Worm (Caenorhabditis elegans) whole organism, L4 larva: ENCODE results near the gene ZK596.3.

Experiments
- F26F4.8 ChIP-seq: fragments of 200-800 bp; sonication (Bioruptor generic); conservative IDR thresholded peaks from 2 replicates; pipeline ENCODE4 v1.3.6; 2022; ENCODE audit warnings: missing genetic modification characterization, missing compliant biosample characterization
- R02D3.7 ChIP-seq: fragments of 150-350 bp; sonication (generic microtip); optimal IDR thresholded peaks from 3 replicates; lab custom pipeline; 2014; ENCODE audit warnings: missing biosample characterization, missing genetic modification characterization
- T20F7.1 ChIP-seq: fragments of 200-800 bp; sonication (Bioruptor generic); optimal IDR thresholded peaks from 2 replicates; lab custom pipeline; 2018; ENCODE audit warnings: mild to moderate bottlenecking, missing genetic modification characterization, missing compliant biosample characterization
- Y5F2A.4 ChIP-seq: fragments of 200-800 bp; sonication (Bioruptor generic); optimal IDR thresholded peaks from 2 replicates; lab custom pipeline; 2018; ENCODE audit warnings: mild to moderate bottlenecking, missing genetic modification characterization, missing compliant biosample characterization
- aly-2 ChIP-seq: sonication (generic microtip); optimal IDR thresholded peaks from 2 replicates; lab custom pipeline; 2018; ENCODE audit warnings: missing biosample characterization, missing genetic modification characterization
- ama-1 ChIP-seq: fragments of 150-350 bp; optimal IDR thresholded peaks from 2 replicates; lab custom pipeline; 2014; ENCODE audit warnings: inconsistent platforms, mixed read lengths
- ces-1 ChIP-seq: fragments of 150-350 bp; sonication (generic microtip); optimal IDR thresholded peaks from 4 replicates; lab custom pipeline; 2014; ENCODE audit warnings: missing biosample characterization, missing genetic modification reagents, missing genetic modification characterization
- ctbp-1 ChIP-seq: fragments of 200-800 bp; sonication (Bioruptor generic); IDR thresholded peaks from 2 replicates; pipeline ENCODE4 v1.3.6; 2022; ENCODE audit warnings: missing genetic modification reagents, missing genetic modification characterization, missing compliant biosample characterization
- daf-8 ChIP-seq: fragments of 200-800 bp; sonication (Bioruptor generic); IDR thresholded peaks from 2 replicates; pipeline ENCODE4 v1.3.6; 2022; ENCODE audit warnings: missing genetic modification characterization, missing compliant biosample characterization
- dmd-9 ChIP-seq: fragments of 200-800 bp; sonication (Bioruptor generic); IDR thresholded peaks from 2 replicates; pipeline ENCODE4 v1.3.6; 2022; ENCODE audit warnings: missing genetic modification reagents, missing genetic modification characterization, missing compliant biosample characterization
- dpl-1 ChIP-seq: fragments of 150-350 bp; optimal IDR thresholded peaks from 2 replicates; lab custom pipeline; 2014; ENCODE audit warnings: missing biosample characterization, missing genetic modification reagents, missing genetic modification characterization
- duxl-1 ChIP-seq: sonication (generic microtip); optimal IDR thresholded peaks from 2 replicates; lab custom pipeline; 2016; ENCODE audit warnings: mild to moderate bottlenecking, missing genetic modification characterization, moderate library complexity, missing compliant biosample characterization; ENCODE audit not compliant: poor library complexity
- dve-1 ChIP-seq: sonication (generic microtip); optimal IDR thresholded peaks from 2 replicates; lab custom pipeline; 2017; ENCODE audit warnings: antibody characterized with exemption, mild to moderate bottlenecking, missing genetic modification characterization, missing compliant biosample characterization; ENCODE audit not compliant: insufficient read depth
- fkh-10 ChIP-seq: fragments of 150-350 bp; optimal IDR thresholded peaks from 2 replicates; lab custom pipeline; 2014; ENCODE audit warnings: missing biosample characterization, missing genetic modification reagents, missing genetic modification characterization
- fos-1 ChIP-seq: fragments of 150-350 bp; optimal IDR thresholded peaks from 2 replicates; lab custom pipeline; 2014; ENCODE audit warnings: missing biosample characterization, missing genetic modification characterization
- gei-8 ChIP-seq: fragments of 200-800 bp; sonication (Bioruptor generic); optimal IDR thresholded peaks from 2 replicates; lab custom pipeline; 2018; ENCODE audit warnings: mild to moderate bottlenecking, missing genetic modification characterization, missing compliant biosample characterization
- hlh-30 ChIP-seq: sonication (generic microtip); optimal IDR thresholded peaks from 2 replicates; lab custom pipeline; 2017; ENCODE audit warnings: antibody characterized with exemption, mild to moderate bottlenecking, missing genetic modification characterization, missing compliant biosample characterization; ENCODE audit not compliant: insufficient read depth
- hmg-1.1 ChIP-seq: fragments of 200-800 bp; sonication (Bioruptor generic); IDR thresholded peaks from 2 replicates; pipeline ENCODE4 v1.3.6; 2022; ENCODE audit warnings: missing genetic modification reagents, missing genetic modification characterization, missing compliant biosample characterization
- lin-1 ChIP-seq: fragments of 200-800 bp; sonication (Bioruptor generic); IDR thresholded peaks from 2 replicates; pipeline ENCODE4 v1.3.6; 2022; ENCODE audit warnings: missing genetic modification reagents, missing genetic modification characterization, missing compliant biosample characterization
- lin-38 ChIP-seq: fragments of 200-800 bp; sonication (Bioruptor generic); IDR thresholded peaks from 2 replicates; pipeline ENCODE4 v1.3.6; 2022; ENCODE audit warnings: missing genetic modification reagents, missing genetic modification characterization, missing compliant biosample characterization
- lir-3 ChIP-seq: sonication (generic microtip); optimal IDR thresholded peaks from 2 replicates; lab custom pipeline; 2016; ENCODE audit warnings: mild to moderate bottlenecking, missing genetic modification characterization, missing compliant biosample characterization
- lsy-2 ChIP-seq, 2 experiments: fragments of 150-350 bp in 1 of 2; sonication (generic microtip) in 1 of 2; optimal IDR thresholded peaks; 2 replicates each; lab custom pipeline; 2014 to 2017; ENCODE audit warnings: missing biosample characterization in 2 of 2, missing genetic modification characterization in 2 of 2
- madf-5 ChIP-seq, 2 experiments: fragments of 200-800 bp; sonication (Bioruptor generic); IDR thresholded peaks; 2 replicates each; pipeline ENCODE4 v1.3.6; 2022; ENCODE audit warnings: missing compliant biosample characterization in 2 of 2, missing genetic modification characterization in 2 of 2
- madf-9 ChIP-seq: fragments of 200-800 bp; sonication (Bioruptor generic); conservative IDR thresholded peaks from 2 replicates; pipeline ENCODE4 v1.3.6; 2022; ENCODE audit warnings: missing genetic modification reagents, missing genetic modification characterization, missing compliant biosample characterization
- mdl-1 ChIP-seq, 2 experiments: fragments of 150-350 bp in 1 of 2; sonication (generic microtip) in 1 of 2; optimal IDR thresholded peaks; 2 replicates each; lab custom pipeline; 2014 to 2017; ENCODE audit warnings: missing biosample characterization in 2 of 2, missing genetic modification characterization in 2 of 2
- mep-1 ChIP-seq: fragments of 150-350 bp; sonication (generic microtip); optimal IDR thresholded peaks from 3 replicates; lab custom pipeline; 2014; ENCODE audit warnings: missing biosample characterization, missing genetic modification characterization
- mxl-2 ChIP-seq: fragments of 200-800 bp; sonication (Bioruptor generic); conservative IDR thresholded peaks from 2 replicates; pipeline ENCODE4 v1.3.6; 2022; ENCODE audit warnings: missing genetic modification reagents, missing genetic modification characterization, missing compliant biosample characterization
- nhr-10 ChIP-seq: fragments of 150-350 bp; optimal IDR thresholded peaks from 2 replicates; lab custom pipeline; 2014; ENCODE audit warnings: missing biosample characterization, missing genetic modification characterization
- nhr-11 ChIP-seq: fragments of 150-350 bp; optimal IDR thresholded peaks from 2 replicates; lab custom pipeline; 2014; ENCODE audit warnings: missing biosample characterization, missing genetic modification characterization
- nhr-111 ChIP-seq: fragments of 200-800 bp; sonication (Bioruptor generic); optimal IDR thresholded peaks from 2 replicates; lab custom pipeline; 2018; ENCODE audit warnings: mild to moderate bottlenecking, missing genetic modification characterization, missing compliant biosample characterization
- nhr-42 ChIP-seq: fragments of 200-800 bp; sonication (Bioruptor generic); IDR thresholded peaks from 2 replicates; pipeline ENCODE4 v1.3.6; 2022; ENCODE audit warnings: missing genetic modification characterization, missing compliant biosample characterization
- nhr-48 ChIP-seq: sonication (generic microtip); optimal IDR thresholded peaks from 2 replicates; lab custom pipeline; 2016; ENCODE audit warnings: mild to moderate bottlenecking, missing genetic modification characterization, missing compliant biosample characterization
- nhr-76 ChIP-seq: fragments of 150-350 bp; optimal IDR thresholded peaks from 2 replicates; lab custom pipeline; 2014; ENCODE audit warnings: missing biosample characterization, missing genetic modification characterization
- nhr-77 ChIP-seq: fragments of 150-350 bp; optimal IDR thresholded peaks from 2 replicates; lab custom pipeline; 2014; ENCODE audit warnings: missing biosample characterization, missing genetic modification characterization
- pqm-1 ChIP-seq: sonication (generic microtip); optimal IDR thresholded peaks from 2 replicates; lab custom pipeline; 2017; ENCODE audit warnings: missing biosample characterization, missing genetic modification characterization
- rbr-2 ChIP-seq: sonication (generic microtip); optimal IDR thresholded peaks from 2 replicates; lab custom pipeline; 2016; ENCODE audit warnings: missing genotype, missing genetic modification characterization, missing compliant biosample characterization
- saeg-2 ChIP-seq: fragments of 200-800 bp; sonication (Bioruptor generic); IDR thresholded peaks from 2 replicates; pipeline ENCODE4 v1.3.6; 2022; ENCODE audit warnings: missing genetic modification reagents, missing genetic modification characterization, missing compliant biosample characterization
- set-16 ChIP-seq: fragments of 200-800 bp; sonication (Bioruptor generic); IDR thresholded peaks from 2 replicates; pipeline ENCODE4 v1.3.6; 2022; ENCODE audit warnings: missing genetic modification reagents, missing genetic modification characterization, missing compliant biosample characterization
- skn-1 ChIP-seq: fragments of 150-350 bp; optimal IDR thresholded peaks from 2 replicates; lab custom pipeline; 2014; ENCODE audit warnings: missing biosample characterization, missing genetic modification characterization
- snpc-1.2 ChIP-seq: fragments of 200-800 bp; sonication (Bioruptor generic); IDR thresholded peaks from 2 replicates; pipeline ENCODE4 v1.3.6; 2022; ENCODE audit warnings: missing genetic modification reagents, missing genetic modification characterization, missing compliant biosample characterization
- spr-1 ChIP-seq: sonication (generic microtip); optimal IDR thresholded peaks from 2 replicates; lab custom pipeline; 2016; ENCODE audit warnings: mild to moderate bottlenecking, missing genetic modification characterization, missing compliant biosample characterization
- unc-39 ChIP-seq: sonication (generic microtip); optimal IDR thresholded peaks from 2 replicates; lab custom pipeline; 2017; ENCODE audit warnings: missing biosample characterization, missing genetic modification characterization
- unc-62 ChIP-seq, 3 experiments: fragments of 150-350 bp in 1 of 3; sonication (generic microtip); optimal IDR thresholded peaks in 2 of 3; peaks in 1 of 3; 1 replicate in 1 of 3; 2 replicates in 2 of 3; lab custom pipeline; 2014 to 2017; ENCODE audit warnings: missing biosample characterization in 3 of 3, missing genetic modification characterization in 3 of 3, missing genetic modification reagents in 3 of 3, missing genotype in 1 of 3
- zip-11 ChIP-seq: fragments of 200-800 bp; sonication (Bioruptor generic); IDR thresholded peaks from 2 replicates; pipeline ENCODE4 v1.3.6; 2022; ENCODE audit warnings: missing genetic modification characterization, missing compliant biosample characterization
- zip-2 ChIP-seq: fragments of 150-350 bp; optimal IDR thresholded peaks from 2 replicates; lab custom pipeline; 2014; ENCODE audit warnings: missing biosample characterization, missing genetic modification characterization
- ztf-11 ChIP-seq: fragments of 150-350 bp; optimal IDR thresholded peaks from 2 replicates; lab custom pipeline; 2014; ENCODE audit warnings: missing biosample characterization, missing genetic modification characterization
- ztf-7 ChIP-seq: fragments of 150-350 bp; optimal IDR thresholded peaks from 2 replicates; lab custom pipeline; 2014; ENCODE audit warnings: missing biosample characterization, missing genetic modification characterization

ZK596.3 gene

DNA sequence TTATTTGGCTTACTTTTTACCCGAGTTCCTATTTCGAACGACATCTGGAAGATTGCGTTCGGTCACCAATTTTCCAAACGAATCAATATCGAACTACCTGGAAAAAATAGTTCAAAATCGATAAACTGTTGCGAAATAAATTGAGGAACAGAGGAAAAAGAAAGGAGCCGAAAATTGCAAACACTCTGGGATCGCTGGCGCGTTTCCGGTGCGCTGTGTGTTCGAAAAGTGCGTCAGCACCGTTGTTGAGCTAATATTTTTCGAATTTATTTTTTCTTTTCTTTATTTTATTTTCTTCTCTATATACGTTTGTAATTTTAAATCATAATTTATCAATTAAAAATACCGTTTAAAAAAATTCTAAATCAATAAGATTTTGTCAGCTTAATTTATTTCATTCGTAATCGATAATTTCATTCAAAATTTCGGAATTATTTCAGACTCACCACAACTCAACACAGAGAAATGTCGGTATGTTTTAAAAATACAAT is 28.9 kb upstream of the ZK596.3 start, which contains the start of the genes dnc-1 and lsm-7 (continued):
- no peak for TF ChIP-seq gei-8
- TF ChIP-seq nhr-111 (GFP tag; lab: Kevin White, UChicago) = no peak
- no peak for TF ChIP-seq ces-1
- TF ChIP-seq ama-1 = peak; percentile 8
- TF ChIP-seq fos-1 (tag; lab: Kevin White, UChicago) = no peak
- no peak for TF ChIP-seq duxl-1 (tag; lab: Kevin White, UChicago)
- peak; percentile 65; the same call in 1 of the 2 replicates for TF ChIP-seq ctbp-1
- TF ChIP-seq zip-11 (GFP tag; lab: Robert Waterston, UW) = no peak
- peak; percentile 61 for TF ChIP-seq madf-9 (GFP tag; lab: Robert Waterston, UW)
- TF ChIP-seq daf-8 (GFP tag; lab: Robert Waterston, UW) = no peak
- TF ChIP-seq ztf-11 (tag; lab: Kevin White, UChicago) = no peak
- TF ChIP-seq aly-2 = no peak
- TF ChIP-seq rbr-2 (tag; lab: Kevin White, UChicago) = no peak
- no peak for TF ChIP-seq set-16 (GFP tag; lab: Robert Waterston, UW)
- TF ChIP-seq lir-3 (tag; lab: Kevin White, UChicago) = no peak
- no peak for TF ChIP-seq unc-39 (tag; lab: Kevin White, UChicago)
- TF ChIP-seq nhr-76 (tag; lab: Kevin White, UChicago) = no peak
- peak; percentile 79 for TF ChIP-seq dve-1 (tag; lab: Kevin White, UChicago)
- peak in 1 of 2 experiments; percentile 48 for TF ChIP-seq mdl-1 (tag; optimal IDR thresholded peaks at IDR 0.05; lab: Kevin White, UChicago)
- no peak for TF ChIP-seq nhr-42
- no peak for TF ChIP-seq dmd-9 (GFP tag; lab: Robert Waterston, UW)
- peak; percentile 76 for TF ChIP-seq dpl-1 (GFP tag; lab: Kevin White, UChicago)
- TF ChIP-seq mep-1 = peak; percentile 88
- peak in 1 of 2 experiments; percentile 91 for TF ChIP-seq lsy-2 (tag; optimal IDR thresholded peaks at IDR 0.05; lab: Kevin White, UChicago)
- no peak for TF ChIP-seq zip-2 (tag; lab: Kevin White, UChicago)
- TF ChIP-seq mxl-2 (GFP tag; lab: Robert Waterston, UW) = no peak
- TF ChIP-seq R02D3.7 (tag; lab: Kevin White, UChicago) = no peak
- TF ChIP-seq fkh-10 (GFP tag; lab: Kevin White, UChicago) = peak; percentile 63
- TF ChIP-seq saeg-2 (GFP tag; lab: Robert Waterston, UW) = no peak

DNA sequence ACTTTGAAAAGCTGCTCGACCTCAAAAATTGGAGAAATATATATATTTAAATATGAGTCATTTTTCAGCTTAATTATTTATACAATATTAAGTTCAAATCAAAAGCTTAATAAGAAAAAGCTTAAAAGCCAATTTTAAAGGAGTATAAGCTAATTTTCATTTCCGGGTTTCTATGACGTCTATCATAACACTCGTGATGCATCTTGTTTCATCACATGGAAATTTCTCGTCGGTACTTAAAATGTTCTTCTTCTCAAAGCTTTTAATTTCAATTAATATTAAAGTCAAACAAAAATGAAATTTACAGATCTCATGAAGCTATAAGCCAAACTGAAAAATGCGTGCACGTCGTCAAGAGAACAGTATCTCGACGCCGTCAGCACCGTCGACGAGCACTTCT is 15.6 kb upstream of the ZK596.3 start, which contains the start of gene rbr-2:
Gene rbr-2, plus strand, starts transcription at position 301 of the 400 bp plus-strand sequence.
- TF ChIP-seq pqm-1 (tag; lab: Kevin White, UChicago) (no peak), nhr-111 (GFP tag; lab: Kevin White, UChicago) (no peak), F26F4.8 (no peak), nhr-10 (tag; lab: Kevin White, UChicago) (no peak), hlh-30 (tag; lab: Kevin White, UChicago) (peak; percentile 7), unc-62 (GFP tag; optimal IDR thresholded peaks at IDR 0.05 in 1 of 2; lab: Kevin White, UChicago) (no peak), unc-62 (tag; optimal IDR thresholded peaks at IDR 0.05; lab: Kevin White, UChicago) (no peak)

DNA sequence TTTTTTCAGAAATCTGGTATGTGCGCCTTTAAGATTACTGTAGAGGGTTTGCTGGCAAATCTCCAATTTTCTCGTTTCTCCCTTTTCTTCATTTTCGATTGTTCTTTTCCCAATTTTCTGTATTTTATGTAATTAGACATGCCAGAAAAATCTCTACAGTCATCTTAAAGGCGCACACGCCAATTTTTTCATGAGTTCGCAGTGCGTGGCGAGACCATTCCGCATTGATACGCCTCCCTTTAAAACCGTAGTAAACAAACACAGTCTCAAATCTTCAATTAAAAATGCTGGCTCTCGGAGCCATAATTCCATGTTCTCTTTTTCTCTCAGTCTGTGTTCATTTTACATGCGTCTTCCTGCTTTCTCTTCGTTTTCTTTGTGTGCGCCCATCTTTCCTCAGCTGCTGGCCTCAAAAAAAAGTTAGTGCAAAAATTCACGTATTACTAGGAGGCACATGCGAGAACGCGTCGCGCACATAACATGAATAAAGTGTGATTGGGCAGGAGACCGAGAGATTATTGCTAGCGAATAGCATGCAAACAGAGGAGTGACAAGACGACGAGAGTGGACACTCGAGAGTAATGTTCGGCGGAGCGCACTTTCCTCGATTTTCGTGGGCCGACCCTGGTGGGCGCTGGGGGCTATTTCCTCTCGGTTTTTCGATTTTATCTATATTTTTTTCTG is 14.8 kb upstream of the ZK596.3 start:
- TF ChIP-seq lin-38 (GFP tag; lab: Robert Waterston, UW) = peak; percentile 87
- TF ChIP-seq madf-9 (GFP tag; lab: Robert Waterston, UW) = no peak
- TF ChIP-seq ztf-7 (tag; lab: Kevin White, UChicago) = no peak
- TF ChIP-seq snpc-1.2 (GFP tag; lab: Robert Waterston, UW) = 0 out of 2 replicates have a peak, but pooled peaks have one; percentile 44
- TF ChIP-seq Y5F2A.4 (GFP tag; lab: Kevin White, UChicago) = no peak
- no peak for TF ChIP-seq spr-1 (tag; lab: Kevin White, UChicago)
- peak; percentile 77 for TF ChIP-seq nhr-11 (tag; lab: Kevin White, UChicago)
- peak; percentile 86 for TF ChIP-seq hmg-1.1 (GFP tag; lab: Robert Waterston, UW)
- peak; percentile 25 for TF ChIP-seq nhr-48 (tag; lab: Kevin White, UChicago)
- TF ChIP-seq nhr-77 = peak; percentile 53
- TF ChIP-seq dve-1 (tag; lab: Kevin White, UChicago) = peak; percentile 76
- TF ChIP-seq nhr-10 (tag; lab: Kevin White, UChicago) = no peak
- TF ChIP-seq skn-1 = no peak
- peak; percentile 76 for TF ChIP-seq ama-1
- TF ChIP-seq ztf-11 (tag; lab: Kevin White, UChicago) = no peak
- no peak for TF ChIP-seq rbr-2 (tag; lab: Kevin White, UChicago)
- TF ChIP-seq madf-5 (GFP tag; IDR thresholded peaks at IDR 0.05; lab: Robert Waterston, UW) = no peak
- peak; percentile 48; the same call in 1 of the 2 replicates for TF ChIP-seq lin-1 (GFP tag; lab: Robert Waterston, UW)
- no peak for TF ChIP-seq zip-2 (tag; lab: Kevin White, UChicago)
- TF ChIP-seq T20F7.1 (GFP tag; lab: Kevin White, UChicago) = peak; percentile 56
